Worm (Caenorhabditis elegans): Measurements from ENCODE around the gene F44G4.5.

DNA sequence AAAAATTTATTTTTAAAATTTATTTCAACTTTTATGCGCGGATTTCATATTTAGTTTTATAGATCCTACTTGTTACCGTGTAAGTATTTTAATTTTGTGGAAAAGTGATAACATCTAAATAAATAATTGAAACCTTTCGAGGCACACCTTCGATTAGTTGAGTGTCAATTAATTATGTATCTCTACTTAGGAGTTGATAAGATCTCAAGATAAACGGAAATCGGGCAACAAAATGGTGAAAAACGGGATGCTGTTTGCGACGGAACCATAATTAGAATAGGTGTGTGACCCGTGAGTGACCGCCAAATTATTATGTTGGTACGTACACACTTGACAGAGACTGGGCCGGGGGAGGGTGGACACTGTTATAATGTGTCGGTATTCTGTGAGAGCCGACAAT lies 26.1 kb upstream of the F44G4.5 start:
- TF ChIP-seq ztf-23 (GFP tag; IDR thresholded peaks at IDR 0.05): no peak
- TF ChIP-seq T22C8.4 (GFP tag; IDR thresholded peaks at IDR 0.05): no peak
